Fruit fly (Drosophila melanogaster) whole organism, prepupa: ENCODE results near the gene MESR6.

Source experiments
- CG6854 ChIP-seq: fragments of 200-800 bp; sonication (Bioruptor generic); optimal IDR thresholded peaks from 2 replicates; lab custom pipeline; 2017; ENCODE audit warnings: missing biosample characterization, mild to moderate bottlenecking, missing genetic modification characterization
- CG8319 ChIP-seq: fragments of 200-800 bp; sonication (Bioruptor generic); optimal IDR thresholded peaks from 3 replicates; lab custom pipeline; 2016; ENCODE audit warnings: missing biosample characterization, missing genetic modification characterization
- Eip93F ChIP-seq: fragments of 200-800 bp; sonication (Bioruptor generic); optimal IDR thresholded peaks from 2 replicates; lab custom pipeline; 2016; ENCODE audit warnings: missing biosample characterization, mild to moderate bottlenecking, missing genetic modification characterization
- Gug ChIP-seq: fragments of 200-800 bp; sonication (Bioruptor generic); IDR thresholded peaks from 2 replicates; pipeline ENCODE4 v1.3.6; 2022; ENCODE audit warnings: missing biosample characterization, missing genetic modification characterization
- Lpt ChIP-seq: fragments of 200-800 bp; sonication (Bioruptor generic); optimal IDR thresholded peaks from 3 replicates; lab custom pipeline; 2016; ENCODE audit warnings: missing biosample characterization, missing genetic modification characterization
- pdm3 ChIP-seq: fragments of 200-800 bp; sonication (Bioruptor generic); optimal IDR thresholded peaks from 3 replicates; lab custom pipeline; 2016; ENCODE audit warnings: missing biosample characterization, missing genetic modification characterization

dm6 chr3L:19129565-19129964, 37.1 kb downstream of the MESR6 start, which contains the start of gene Spn75F:
- TF ChIP-seq Lpt (no peak), pdm3 (GFP tag; lab: Kevin White, UChicago) (no peak), CG8319 (GFP tag; lab: Kevin White, UChicago) (no peak), Gug (no peak), CG6854 (GFP tag; lab: Kevin White, UChicago) (no peak), Eip93F (GFP tag; lab: Kevin White, UChicago) (no peak)
